Worm (Caenorhabditis elegans) whole organism, L1 larva: ENCODE data around the gene EGAP2.2.

Experiments
- blmp-1 ChIP-seq: fragments of 150-350 bp; optimal IDR thresholded peaks from 2 replicates; lab custom pipeline; 2014; ENCODE audit warnings: missing biosample characterization, missing genetic modification characterization
- elt-3 ChIP-seq, 6 experiments: fragments of 150-350 bp in 1 of 6; sonication (generic microtip); optimal IDR thresholded peaks; 2 replicates each; lab custom pipeline; 2017 to 2018; ENCODE audit warnings: missing biosample characterization in 6 of 6, missing genetic modification characterization in 6 of 6, inconsistent platforms in 1 of 6
- fkh-8 ChIP-seq: sonication (generic microtip); optimal IDR thresholded peaks from 2 replicates; lab custom pipeline; 2016; ENCODE audit warnings: mild to moderate bottlenecking, missing genetic modification characterization, missing compliant biosample characterization
- irx-1 ChIP-seq: sonication (generic microtip); optimal IDR thresholded peaks from 2 replicates; lab custom pipeline; 2016; ENCODE audit warnings: missing genetic modification characterization, missing compliant biosample characterization
- jun-1 ChIP-seq: fragments of 150-350 bp; optimal IDR thresholded peaks from 2 replicates; lab custom pipeline; 2014; ENCODE audit warnings: missing biosample characterization, missing genetic modification reagents, missing genetic modification characterization
- lir-3 ChIP-seq: sonication (generic microtip); optimal IDR thresholded peaks from 2 replicates; lab custom pipeline; 2016; ENCODE audit warnings: mild to moderate bottlenecking, missing genetic modification characterization, moderate library complexity, missing compliant biosample characterization; ENCODE audit not compliant: poor library complexity

- TF ChIP-seq blmp-1 (tag; lab: Kevin White, UChicago), result no peak
- no peak for TF ChIP-seq fkh-8 (tag; lab: Kevin White, UChicago)
- no peak for TF ChIP-seq elt-3 (tag; optimal IDR thresholded peaks at IDR 0.05; lab: Kevin White, UChicago)
- TF ChIP-seq jun-1 (tag; lab: Kevin White, UChicago), result no peak
- TF ChIP-seq lir-3 (tag; lab: Kevin White, UChicago), result no peak
- TF ChIP-seq irx-1, result no peak
Measured at ce11 chrII:5235758-5236157, 6.1 kb downstream of the EGAP2.2 start, which contains the start of gene pho-1.
